Worm (Caenorhabditis elegans) whole organism, late embryonic: ENCODE data around the gene dos-2.

Source experiments
- C38D4.7 ChIP-seq: fragments of 200-800 bp; sonication (Bioruptor generic); optimal IDR thresholded peaks from 2 replicates; lab custom pipeline; 2018; ENCODE audit warnings: mild to moderate bottlenecking, missing genetic modification characterization, moderate library complexity, missing compliant biosample characterization
- F13H6.1 ChIP-seq: sonication (generic microtip); optimal IDR thresholded peaks from 2 replicates; lab custom pipeline; 2016; ENCODE audit warnings: missing genetic modification characterization, missing compliant biosample characterization
- K02D7.2 ChIP-seq: sonication (generic microtip); optimal IDR thresholded peaks from 2 replicates; lab custom pipeline; 2017; ENCODE audit warnings: mild to moderate bottlenecking, missing genetic modification characterization, missing compliant biosample characterization
- K09A11.1 ChIP-seq: sonication (generic microtip); optimal IDR thresholded peaks from 2 replicates; lab custom pipeline; 2017; ENCODE audit warnings: antibody characterized with exemption, mild to moderate bottlenecking, missing genetic modification characterization, missing compliant biosample characterization; ENCODE audit not compliant: insufficient read depth
- Y22D7AL.16 ChIP-seq: sonication (generic microtip); optimal IDR thresholded peaks from 2 replicates; lab custom pipeline; 2016; ENCODE audit warnings: missing genetic modification characterization, missing compliant biosample characterization
- ama-1 ChIP-seq: fragments of 150-350 bp; optimal IDR thresholded peaks from 2 replicates; lab custom pipeline; 2014
- ceh-14 ChIP-seq: sonication (generic microtip); optimal IDR thresholded peaks from 2 replicates; lab custom pipeline; 2016; ENCODE audit warnings: missing genotype, missing genetic modification characterization, missing compliant biosample characterization
- ceh-19 ChIP-seq: fragments of 200-800 bp; sonication (Bioruptor generic); optimal IDR thresholded peaks from 2 replicates; lab custom pipeline; 2018; ENCODE audit warnings: mild to moderate bottlenecking, missing genetic modification characterization, missing compliant biosample characterization
- ceh-2 ChIP-seq: sonication (generic microtip); optimal IDR thresholded peaks from 2 replicates; lab custom pipeline; 2016; ENCODE audit warnings: missing genotype, missing genetic modification characterization, missing compliant biosample characterization
- ceh-30 ChIP-seq: fragments of 150-350 bp; optimal IDR thresholded peaks from 2 replicates; lab custom pipeline; 2014; ENCODE audit warnings: missing biosample characterization, missing genetic modification characterization
- ceh-31 ChIP-seq: sonication (generic microtip); optimal IDR thresholded peaks from 2 replicates; lab custom pipeline; 2016; ENCODE audit warnings: missing genetic modification characterization, missing compliant biosample characterization
- ceh-34 ChIP-seq: sonication (generic microtip); optimal IDR thresholded peaks from 2 replicates; lab custom pipeline; 2016; ENCODE audit warnings: mild to moderate bottlenecking, missing genetic modification characterization, missing compliant biosample characterization
- ceh-45 ChIP-seq: fragments of 200-800 bp; sonication (Bioruptor generic); IDR thresholded peaks from 2 replicates; pipeline ENCODE4 v1.3.6; 2022; ENCODE audit warnings: missing genetic modification reagents, missing genetic modification characterization, missing compliant biosample characterization
- ceh-48 ChIP-seq: sonication (generic microtip); optimal IDR thresholded peaks from 2 replicates; lab custom pipeline; 2016; ENCODE audit warnings: missing genetic modification characterization, inconsistent platforms, missing compliant biosample characterization
- ceh-6 ChIP-seq: fragments of 200-800 bp; sonication (Bioruptor generic); optimal IDR thresholded peaks from 2 replicates; lab custom pipeline; 2018; ENCODE audit warnings: mild to moderate bottlenecking, missing genetic modification characterization, missing compliant biosample characterization
- ceh-9 ChIP-seq: sonication (generic microtip); optimal IDR thresholded peaks from 2 replicates; lab custom pipeline; 2016; ENCODE audit warnings: mild to moderate bottlenecking, missing genetic modification characterization, inconsistent platforms, missing compliant biosample characterization
- che-1 ChIP-seq: sonication (generic microtip); optimal IDR thresholded peaks from 2 replicates; lab custom pipeline; 2016; ENCODE audit warnings: mild to moderate bottlenecking, missing genetic modification characterization, missing compliant biosample characterization
- ets-4 ChIP-seq: sonication (generic microtip); optimal IDR thresholded peaks from 2 replicates; lab custom pipeline; 2016; ENCODE audit warnings: missing genetic modification characterization, missing compliant biosample characterization
- eyg-1 ChIP-seq: sonication (generic microtip); optimal IDR thresholded peaks from 2 replicates; lab custom pipeline; 2016; ENCODE audit warnings: missing genotype, missing genetic modification characterization, missing compliant biosample characterization
- fax-1 ChIP-seq: sonication (generic microtip); optimal IDR thresholded peaks from 2 replicates; lab custom pipeline; 2016; ENCODE audit warnings: missing genotype, missing genetic modification characterization, missing compliant biosample characterization
- hlh-15 ChIP-seq: sonication (generic microtip); optimal IDR thresholded peaks from 2 replicates; lab custom pipeline; 2016; ENCODE audit warnings: missing genetic modification characterization, missing compliant biosample characterization
- hlh-30 ChIP-seq: sonication (generic microtip); optimal IDR thresholded peaks from 2 replicates; lab custom pipeline; 2017; ENCODE audit warnings: antibody characterized with exemption, missing genetic modification characterization, missing compliant biosample characterization; ENCODE audit not compliant: insufficient read depth
- lin-11 ChIP-seq: fragments of 200-800 bp; sonication (Bioruptor generic); optimal IDR thresholded peaks from 2 replicates; lab custom pipeline; 2018; ENCODE audit warnings: mild to moderate bottlenecking, missing genetic modification characterization, missing compliant biosample characterization
- madf-2 ChIP-seq: sonication (generic microtip); optimal IDR thresholded peaks from 2 replicates; lab custom pipeline; 2017; ENCODE audit warnings: missing genetic modification characterization, missing compliant biosample characterization
- nhr-232 ChIP-seq: sonication (generic microtip); optimal IDR thresholded peaks from 2 replicates; lab custom pipeline; 2016; ENCODE audit warnings: missing genetic modification characterization, missing compliant biosample characterization
- npax-4 ChIP-seq: sonication (generic microtip); optimal IDR thresholded peaks from 2 replicates; lab custom pipeline; 2016; ENCODE audit warnings: missing genetic modification characterization, missing compliant biosample characterization
- odd-2 ChIP-seq: sonication (generic microtip); optimal IDR thresholded peaks from 2 replicates; lab custom pipeline; 2017; ENCODE audit warnings: antibody characterized with exemption, mild to moderate bottlenecking, missing genetic modification characterization, missing compliant biosample characterization
- pat-9 ChIP-seq: fragments of 200-800 bp; sonication (Bioruptor generic); optimal IDR thresholded peaks from 2 replicates; lab custom pipeline; 2018; ENCODE audit warnings: mild to moderate bottlenecking, missing genetic modification characterization, moderate library complexity, missing compliant biosample characterization
- pax-1 ChIP-seq: fragments of 150-350 bp; optimal IDR thresholded peaks from 2 replicates; lab custom pipeline; 2014; ENCODE audit warnings: missing biosample characterization, missing genetic modification characterization
- pha-2 ChIP-seq: sonication (generic microtip); optimal IDR thresholded peaks from 2 replicates; lab custom pipeline; 2017; ENCODE audit warnings: mild to moderate bottlenecking, missing genetic modification characterization, missing compliant biosample characterization
- pha-4 ChIP-seq: fragments of 150-350 bp; optimal IDR thresholded peaks from 2 replicates; lab custom pipeline; 2018; ENCODE audit warnings: missing biosample characterization, missing genetic modification reagents, missing genetic modification characterization
- pqm-1 ChIP-seq: sonication (generic microtip); optimal IDR thresholded peaks from 2 replicates; lab custom pipeline; 2016; ENCODE audit warnings: missing genetic modification characterization, missing compliant biosample characterization
- ref-2 ChIP-seq: sonication (generic microtip); optimal IDR thresholded peaks from 2 replicates; lab custom pipeline; 2016; ENCODE audit warnings: missing genetic modification characterization, missing compliant biosample characterization
- rnt-1 ChIP-seq: sonication (generic microtip); optimal IDR thresholded peaks from 2 replicates; lab custom pipeline; 2016; ENCODE audit warnings: missing genetic modification characterization, missing compliant biosample characterization
- sdc-2 ChIP-seq: sonication (generic microtip); optimal IDR thresholded peaks from 2 replicates; lab custom pipeline; 2016; ENCODE audit warnings: missing genotype, missing genetic modification characterization, missing compliant biosample characterization
- sox-2 ChIP-seq: fragments of 200-800 bp; sonication (Bioruptor generic); IDR thresholded peaks from 2 replicates; pipeline ENCODE4 v1.3.6; 2022; ENCODE audit warnings: missing genetic modification reagents, missing genetic modification characterization, missing compliant biosample characterization
- syd-9 ChIP-seq: sonication (generic microtip); optimal IDR thresholded peaks from 2 replicates; lab custom pipeline; 2016; ENCODE audit warnings: mild to moderate bottlenecking, missing genetic modification characterization, moderate library complexity, missing compliant biosample characterization
- tbx-7 ChIP-seq: sonication (generic microtip); optimal IDR thresholded peaks from 2 replicates; lab custom pipeline; 2016; ENCODE audit warnings: missing genotype, missing genetic modification characterization, missing compliant biosample characterization
- ttx-3 ChIP-seq: sonication (generic microtip); optimal IDR thresholded peaks from 2 replicates; lab custom pipeline; 2016; ENCODE audit warnings: missing genetic modification reagents, missing genetic modification characterization, missing compliant biosample characterization
- unc-3 ChIP-seq, 2 experiments: fragments of 200-800 bp in 1 of 2; sonication (Bioruptor generic) in 1 of 2; sonication (generic microtip) in 1 of 2; conservative IDR thresholded peaks in 1 of 2; optimal IDR thresholded peaks in 1 of 2; 2 replicates each; pipeline versions ENCODE4 v1.3.6 to Lab custom; 2016 to 2022; ENCODE audit warnings: missing compliant biosample characterization in 2 of 2, missing genetic modification characterization in 2 of 2, missing genetic modification reagents in 1 of 2
- unc-42 ChIP-seq: sonication (generic microtip); optimal IDR thresholded peaks from 2 replicates; lab custom pipeline; 2016; ENCODE audit warnings: missing genotype, missing genetic modification characterization, missing compliant biosample characterization
- unc-55 ChIP-seq: sonication (generic microtip); optimal IDR thresholded peaks from 2 replicates; lab custom pipeline; 2017; ENCODE audit warnings: missing biosample characterization, missing genetic modification reagents, missing genetic modification characterization
- unc-86 ChIP-seq: sonication (generic microtip); optimal IDR thresholded peaks from 2 replicates; lab custom pipeline; 2016; ENCODE audit warnings: missing genetic modification characterization, missing compliant biosample characterization
- ztf-16 ChIP-seq: sonication (generic microtip); optimal IDR thresholded peaks from 2 replicates; lab custom pipeline; 2017; ENCODE audit warnings: missing genetic modification characterization, missing compliant biosample characterization

dos-2 gene

ce11 chrII:3992029-3992428 lies 16.0 kb downstream of the dos-2 start:
- TF ChIP-seq ceh-19 (GFP tag; lab: Kevin White, UChicago), result no peak
- TF ChIP-seq unc-55 (GFP tag; lab: Kevin White, UChicago), result no peak
- no peak for TF ChIP-seq ceh-14 (tag; lab: Kevin White, UChicago)
- TF ChIP-seq pax-1, result no peak
- TF ChIP-seq ceh-34 (tag; lab: Kevin White, UChicago), result no peak

- no peak for TF ChIP-seq pqm-1
- TF ChIP-seq ceh-2 (tag; lab: Kevin White, UChicago), result no peak
Observed at ce11 chrII:3992660-3993245, 16.7 kb downstream of the dos-2 start, which contains the start of gene Y14H12A.1. Gene Y14H12A.1 (plus strand): TSS chrII:3993195.

DNA sequence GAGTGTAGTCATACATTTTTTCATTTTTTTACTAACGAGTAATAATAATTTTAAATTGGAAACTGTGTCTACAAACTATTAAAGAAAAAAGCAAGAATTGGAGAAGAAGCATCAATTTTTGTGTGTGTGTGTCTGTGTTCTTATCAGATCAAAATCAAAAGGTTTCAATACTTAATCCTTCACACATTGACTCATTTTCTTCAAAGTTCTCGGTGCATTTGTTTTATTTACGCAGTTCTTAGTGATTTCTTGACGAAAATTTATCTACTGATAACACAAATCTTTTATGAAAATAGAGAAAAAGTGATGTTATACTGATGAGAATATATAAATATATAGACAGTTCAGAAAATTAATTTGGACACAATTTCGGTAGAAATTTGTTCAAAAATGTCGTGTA lies 20.0 kb downstream of the dos-2 start, which contains the start of gene clc-22:
TSS of gene clc-22 (minus strand) at position 71 of the 400 bp plus-strand sequence.
- TF ChIP-seq odd-2 (tag; lab: Kevin White, UChicago), result no peak
- no peak for TF ChIP-seq hlh-15 (tag; lab: Kevin White, UChicago)
- TF ChIP-seq che-1 (tag; lab: Kevin White, UChicago), result no peak
- TF ChIP-seq npax-4 (tag; lab: Kevin White, UChicago), result no peak
- no peak for TF ChIP-seq unc-42 (tag; lab: Kevin White, UChicago)

- TF ChIP-seq unc-42 (tag; lab: Kevin White, UChicago), result peak; percentile 94
- peak; percentile 71 for TF ChIP-seq ceh-31 (tag; lab: Kevin White, UChicago)
- TF ChIP-seq pha-2, result no peak
- peak; percentile 18 for TF ChIP-seq ceh-48 (tag; lab: Kevin White, UChicago)
- no peak for TF ChIP-seq ceh-9 (tag; lab: Kevin White, UChicago)
- no peak for TF ChIP-seq madf-2 (tag; lab: Kevin White, UChicago)
- no peak for TF ChIP-seq pqm-1
- TF ChIP-seq tbx-7 (tag; lab: Kevin White, UChicago), result no peak
- TF ChIP-seq F13H6.1, result no peak
- TF ChIP-seq ztf-16 (tag; lab: Kevin White, UChicago), result no peak
- TF ChIP-seq eyg-1 (tag; lab: Kevin White, UChicago), result no peak
- TF ChIP-seq sdc-2 (tag; lab: Kevin White, UChicago), result peak; percentile 24
- no peak for TF ChIP-seq ama-1 (lab: Kevin White, UChicago)
- TF ChIP-seq rnt-1 (tag; lab: Kevin White, UChicago), result no peak
- TF ChIP-seq lin-11 (tag; lab: Kevin White, UChicago), result no peak
- no peak for TF ChIP-seq K02D7.2 (tag; lab: Kevin White, UChicago)
- no peak for TF ChIP-seq C38D4.7 (GFP tag; lab: Kevin White, UChicago)
- no peak for TF ChIP-seq npax-4 (tag; lab: Kevin White, UChicago)
- TF ChIP-seq pha-4 (tag; lab: Kevin White, UChicago), result no peak
- TF ChIP-seq ceh-2 (tag; lab: Kevin White, UChicago), result no peak
- peak; percentile 66 for TF ChIP-seq ref-2 (tag; lab: Kevin White, UChicago)
- no peak for TF ChIP-seq ttx-3
- no peak for TF ChIP-seq hlh-30 (tag; lab: Kevin White, UChicago)
- no peak for TF ChIP-seq ceh-30 (tag; lab: Kevin White, UChicago)
- TF ChIP-seq ceh-6 (GFP tag; lab: Kevin White, UChicago), result peak; percentile 7
- no peak for TF ChIP-seq nhr-232 (tag; lab: Kevin White, UChicago)
- no peak for TF ChIP-seq ceh-45 (GFP tag; lab: Robert Waterston, UW)
- peak; percentile 38 for TF ChIP-seq ceh-14 (tag; lab: Kevin White, UChicago)
- no peak for TF ChIP-seq ets-4 (tag; lab: Kevin White, UChicago)
- no peak for TF ChIP-seq unc-3 (GFP tag; conservative IDR thresholded peaks at IDR 0.05; lab: Robert Waterston, UW)
- TF ChIP-seq unc-3 (tag; optimal IDR thresholded peaks at IDR 0.05; lab: Kevin White, UChicago), result no peak
- TF ChIP-seq fax-1 (tag; lab: Kevin White, UChicago), result no peak
- TF ChIP-seq ceh-34 (tag; lab: Kevin White, UChicago), result peak; percentile 66
- no peak for TF ChIP-seq unc-55 (GFP tag; lab: Kevin White, UChicago)
- peak; percentile 27 for TF ChIP-seq ceh-19 (GFP tag; lab: Kevin White, UChicago)
- no peak for TF ChIP-seq pat-9
- TF ChIP-seq K09A11.1 (tag; lab: Kevin White, UChicago), result no peak
- TF ChIP-seq Y22D7AL.16, result no peak
- TF ChIP-seq unc-86 (tag; lab: Kevin White, UChicago), result no peak
- no peak for TF ChIP-seq pax-1
- no peak for TF ChIP-seq sox-2
- no peak for TF ChIP-seq syd-9 (tag; lab: Kevin White, UChicago)
Observed at ce11 chrII:3999537-3999936, 23.5 kb downstream of the dos-2 start.
